Worm (Caenorhabditis elegans): ENCODE measurements around the gene hadb-1.

The hadb-1 gene

ce11 chrIII:8652922-8653321, 35.4 kb downstream of the hadb-1 start (continued):
- peak in 2 of 3 experiments; percentile 12 to 23 for TF ChIP-seq dpl-1 (GFP tag; optimal IDR thresholded peaks at IDR 0.05)
- peak; percentile 42 for TF ChIP-seq rnt-1 (tag; optimal IDR thresholded peaks at IDR 0.05)
- TF ChIP-seq F16B12.6 (tag; optimal IDR thresholded peaks at IDR 0.05) = no peak
- TF ChIP-seq C16A3.4 (tag; optimal IDR thresholded peaks at IDR 0.05) = peak; percentile 23
- TF ChIP-seq nhr-47 (tag; optimal IDR thresholded peaks at IDR 0.05) = peak; percentile 38
- no peak for TF ChIP-seq ceh-88 (GFP tag; IDR thresholded peaks at IDR 0.05)
- no peak for TF ChIP-seq efl-3 (GFP tag; optimal IDR thresholded peaks at IDR 0.05)
- TF ChIP-seq lin-14 (GFP tag; optimal IDR thresholded peaks at IDR 0.05) = peak; percentile 36
- TF ChIP-seq C04F5.9 (tag; optimal IDR thresholded peaks at IDR 0.05) = no peak
- no peak for TF ChIP-seq jun-1 (tag; optimal IDR thresholded peaks at IDR 0.05)
- TF ChIP-seq ama-1 (optimal IDR thresholded peaks at IDR 0.05) = peak; percentile 1
- TF ChIP-seq xbp-1 (tag; optimal IDR thresholded peaks at IDR 0.05) = peak; percentile 12
- no peak for TF ChIP-seq alr-1 (tag; optimal IDR thresholded peaks at IDR 0.05; ENCODE audit: borderline replicate concordance)
- no peak for TF ChIP-seq nhr-76 (tag; optimal IDR thresholded peaks at IDR 0.05)
- peak; percentile 34 for TF ChIP-seq nhr-20 (tag; optimal IDR thresholded peaks at IDR 0.05)
- peak; percentile 12 for TF ChIP-seq lin-13 (GFP tag; optimal IDR thresholded peaks at IDR 0.05)
- no peak for TF ChIP-seq lin-15B (tag; optimal IDR thresholded peaks at IDR 0.05)
- TF ChIP-seq ztf-11 (tag; optimal IDR thresholded peaks at IDR 0.05) = no peak

- no peak for TF ChIP-seq ztf-11 (tag; optimal IDR thresholded peaks at IDR 0.05)
- TF ChIP-seq tbx-2 (tag; optimal IDR thresholded peaks at IDR 0.05) = peak; percentile 13
- TF ChIP-seq elt-2 (tag; optimal IDR thresholded peaks at IDR 0.05) = peak; percentile 3
- TF ChIP-seq hpl-2 (GFP tag; optimal IDR thresholded peaks at IDR 0.05) = no peak
- 0 out of 2 replicates have a peak, but pooled peaks have one; percentile 31 for TF ChIP-seq ceh-88 (GFP tag; IDR thresholded peaks at IDR 0.05)
- TF ChIP-seq fkh-4 (tag; optimal IDR thresholded peaks at IDR 0.05; ENCODE audit: borderline replicate concordance) = no peak
- TF ChIP-seq nhr-85 (tag) = peak; percentile 19
- peak; percentile 14; the same call in 1 of the 2 replicates for TF ChIP-seq nhr-19 (GFP tag; conservative IDR thresholded peaks at IDR 0.05)
- TF ChIP-seq nhr-20 (tag; optimal IDR thresholded peaks at IDR 0.05) = peak; percentile 0
- peak; percentile 88 for TF ChIP-seq ama-1 (optimal IDR thresholded peaks at IDR 0.05)
- TF ChIP-seq nhr-90 (tag; optimal IDR thresholded peaks at IDR 0.05; ENCODE audit: poor library complexity) = peak; percentile 47
- TF ChIP-seq ces-1 (GFP tag; optimal IDR thresholded peaks at IDR 0.05) = no peak
Measured at ce11 chrIII:8652112-8652694, 36.1 kb downstream of the hadb-1 start.

- TF ChIP-seq nhr-12 (tag; optimal IDR thresholded peaks at IDR 0.05) (no peak), swsn-7 (tag; optimal IDR thresholded peaks at IDR 0.05) (peak; percentile 48), efl-1 (optimal IDR thresholded peaks at IDR 0.05) (peak; percentile 19 to 34), efl-1 (GFP tag; optimal IDR thresholded peaks at IDR 0.05 in 1 of 2) (peak in 1 of 2 experiments; percentile 33), nhr-19 (GFP tag; conservative IDR thresholded peaks at IDR 0.05) (no peak), skn-1 (tag; optimal IDR thresholded peaks at IDR 0.05) (peak; percentile 36), snu-23 (GFP tag; optimal IDR thresholded peaks at IDR 0.05) (peak; percentile 62), mef-2 (tag; optimal IDR thresholded peaks at IDR 0.05) (no peak), egl-13 (tag; optimal IDR thresholded peaks at IDR 0.05) (no peak), nhr-90 (tag; optimal IDR thresholded peaks at IDR 0.05; ENCODE audit: poor library complexity) (peak; percentile 22), ceh-82 (tag; optimal IDR thresholded peaks at IDR 0.05) (peak in 1 of 3 experiments; percentile 37), C16A3.4 (tag; optimal IDR thresholded peaks at IDR 0.05) (peak; percentile 12), nhr-20 (tag; optimal IDR thresholded peaks at IDR 0.05) (peak; percentile 9), Y116A8C.19 (tag; optimal IDR thresholded peaks at IDR 0.05; ENCODE audit: borderline replicate concordance) (no peak), ceh-90 (tag; optimal IDR thresholded peaks at IDR 0.05) (no peak), dpl-1 (GFP tag; optimal IDR thresholded peaks at IDR 0.05) (peak in 2 of 3 experiments; percentile 24 to 30), nhr-85 (tag) (no peak), elt-2 (tag; optimal IDR thresholded peaks at IDR 0.05) (no peak), nhr-47 (tag; optimal IDR thresholded peaks at IDR 0.05) (no peak), lin-14 (GFP tag; optimal IDR thresholded peaks at IDR 0.05) (peak; percentile 52), snpc-4 (tag; optimal IDR thresholded peaks at IDR 0.05) (no peak), unc-86 (tag; optimal IDR thresholded peaks at IDR 0.05) (no peak), jun-1 (tag; optimal IDR thresholded peaks at IDR 0.05) (no peak), sptf-1 (tag; optimal IDR thresholded peaks at IDR 0.05) (no peak), ets-5 (GFP tag; IDR thresholded peaks at IDR 0.05) (no peak), nhr-28 (tag; optimal IDR thresholded peaks at IDR 0.05) (no peak), lin-39 (tag; optimal IDR thresholded peaks at IDR 0.05) (no peak), xbp-1 (tag; optimal IDR thresholded peaks at IDR 0.05) (peak; percentile 34), nhr-237 (tag; optimal IDR thresholded peaks at IDR 0.05) (no peak), blmp-1 (tag; optimal IDR thresholded peaks at IDR 0.05) (no peak), mab-9 (GFP tag; IDR thresholded peaks at IDR 0.05) (no peak), dsc-1 (tag; optimal IDR thresholded peaks at IDR 0.05) (peak; percentile 12)
Measured at ce11 chrIII:8650235-8650817, 38.0 kb downstream of the hadb-1 start, which contains the start of gene flp-23. TSS of gene flp-23 (plus strand) at chrIII:8650767.

Data from whole organism, L1 larva.